Fruit fly (Drosophila melanogaster): ENCODE measurements around the gene Tspo.

The Tspo gene

DNA sequence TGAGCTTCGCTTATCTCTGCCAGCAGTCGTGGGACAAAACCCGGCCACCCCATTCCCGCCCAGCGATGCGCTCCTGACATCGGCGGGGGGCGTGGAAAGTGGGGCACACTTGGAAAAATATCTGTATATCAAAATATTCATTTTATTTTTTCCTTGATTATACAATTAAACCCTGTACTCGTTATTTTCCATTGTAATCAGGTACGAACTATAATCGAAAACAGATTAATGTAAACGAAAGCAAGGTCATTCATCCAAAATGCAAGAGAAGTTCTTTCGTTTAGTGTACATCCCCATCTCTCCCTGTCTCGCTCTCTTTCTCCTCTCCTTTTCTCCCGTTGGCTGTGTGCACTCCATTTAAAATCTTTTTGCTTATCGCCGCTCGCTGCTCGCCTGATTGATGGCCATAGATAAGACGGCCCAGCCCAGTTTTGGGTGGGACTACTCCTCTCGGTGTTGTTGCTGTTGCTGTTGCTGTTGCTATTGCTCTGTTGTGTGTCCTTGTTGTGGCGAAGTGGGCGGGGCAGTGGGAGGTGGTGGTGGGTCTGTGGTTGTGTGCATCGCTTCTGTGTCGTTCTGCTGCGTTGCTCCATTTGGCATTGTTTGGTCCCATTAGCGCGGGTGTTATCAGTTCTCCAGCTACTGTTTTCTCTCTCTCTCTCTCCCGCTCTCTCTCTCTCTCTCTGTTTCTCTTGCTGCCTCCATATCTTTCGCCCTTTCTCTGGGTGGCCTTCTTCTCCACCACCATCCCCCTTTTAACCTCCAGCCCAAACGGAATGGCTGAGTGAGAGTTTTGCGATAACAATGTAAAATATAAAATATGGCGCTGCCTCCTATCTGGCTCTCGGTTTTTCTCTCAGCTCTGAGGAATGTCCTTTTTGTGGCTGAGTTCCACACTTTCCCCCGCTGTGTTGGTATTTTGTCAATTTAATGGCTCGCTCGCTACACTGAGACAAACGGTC, 43.1 kb upstream of the Tspo start (continued):
- TF ChIP-seq CG3995 (GFP tag; optimal IDR thresholded peaks at IDR 0.05) (no peak), HLH4C (GFP tag; IDR thresholded peaks at IDR 0.05; ENCODE audit: partially characterized antibody) (no peak), BEAF-32 (GFP tag; optimal IDR thresholded peaks at IDR 0.05) (no peak), CG11085 (GFP tag; IDR thresholded peaks at IDR 0.05) (peak; percentile 69), CG16815 (GFP tag; optimal IDR thresholded peaks at IDR 0.05) (peak; percentile 62), CG17361 (GFP tag; IDR thresholded peaks at IDR 0.05) (peak; percentile 80), Atf-2 (GFP tag; optimal IDR thresholded peaks at IDR 0.05) (peak; percentile 57), Dek (tag; optimal IDR thresholded peaks at IDR 0.05) (peak; percentile 40), Usf (GFP tag; optimal IDR thresholded peaks at IDR 0.05) (peak; percentile 23), Drgx (GFP tag; IDR thresholded peaks at IDR 0.05) (peak; percentile 61), CG2875 (GFP tag; optimal IDR thresholded peaks at IDR 0.05) (peak; percentile 71), CG8944 (GFP tag; optimal IDR thresholded peaks at IDR 0.05) (peak; percentile 59), CG12744 (GFP tag; optimal IDR thresholded peaks at IDR 0.05) (no peak), CG13123 (GFP tag; optimal IDR thresholded peaks at IDR 0.05) (peak; percentile 33), emc (GFP tag; optimal IDR thresholded peaks at IDR 0.05) (no peak), CG17328 (GFP tag; IDR thresholded peaks at IDR 0.05) (peak; percentile 82), Chrac-16 (GFP tag; optimal IDR thresholded peaks at IDR 0.05) (peak; percentile 78), dati (GFP tag; IDR thresholded peaks at IDR 0.05) (peak; percentile 64), CG18262 (tag; optimal IDR thresholded peaks at IDR 0.05) (peak; percentile 84), CG1024 (GFP tag; IDR thresholded peaks at IDR 0.05) (no peak; the same call in 1 of the 2 replicates), ssp (GFP tag; IDR thresholded peaks at IDR 0.05) (peak; percentile 57), Rx (GFP tag; IDR thresholded peaks at IDR 0.05) (peak; percentile 59), Doc2 (GFP tag; IDR thresholded peaks at IDR 0.05) (peak; percentile 45; the same call in 1 of the 2 replicates), CG17612 (GFP tag; IDR thresholded peaks at IDR 0.05) (no peak), exex (tag; optimal IDR thresholded peaks at IDR 0.05) (no peak), stc (GFP tag; IDR thresholded peaks at IDR 0.05) (peak; percentile 65), tna (GFP tag; IDR thresholded peaks at IDR 0.05; ENCODE audit: partially characterized antibody) (no peak), cas (GFP tag; IDR thresholded peaks at IDR 0.05) (peak; percentile 49; the same call in 1 of the 2 replicates), CG2202 (tag; optimal IDR thresholded peaks at IDR 0.05) (peak; percentile 76), Optix (GFP tag; IDR thresholded peaks at IDR 0.05) (peak; percentile 59; the same call in 1 of the 3 replicates), grau (tag; optimal IDR thresholded peaks at IDR 0.05) (peak; percentile 75), gfzf (GFP tag; optimal IDR thresholded peaks at IDR 0.05) (no peak), Bteb2 (GFP tag; optimal IDR thresholded peaks at IDR 0.05) (peak; percentile 22), CG11504 (tag; optimal IDR thresholded peaks at IDR 0.05) (peak; percentile 84), CG43689 (GFP tag; IDR thresholded peaks at IDR 0.05) (0 out of 2 replicates have a peak, but pooled peaks have one; percentile 9), CG3838 (GFP tag; optimal IDR thresholded peaks at IDR 0.05) (peak; percentile 33), gsb-n (tag; optimal IDR thresholded peaks at IDR 0.05) (peak; percentile 77), CG8089 (GFP tag; optimal IDR thresholded peaks at IDR 0.05) (peak; percentile 61), CG7745 (tag; optimal IDR thresholded peaks at IDR 0.05) (no peak), CG4854 (GFP tag; optimal IDR thresholded peaks at IDR 0.05) (no peak), Dfd (GFP tag; optimal IDR thresholded peaks at IDR 0.05) (no peak), Nf-YB (GFP tag; optimal IDR thresholded peaks at IDR 0.05) (peak; percentile 86), row (GFP tag; IDR thresholded peaks at IDR 0.05) (peak; percentile 88), CG11093 (GFP tag; IDR thresholded peaks at IDR 0.05) (peak; percentile 69; the same call in 1 of the 3 replicates), az2 (GFP tag; optimal IDR thresholded peaks at IDR 0.05) (peak; percentile 80), CG17186 (GFP tag; optimal IDR thresholded peaks at IDR 0.05) (peak; percentile 48), CG1529 (GFP tag; optimal IDR thresholded peaks at IDR 0.05) (peak; percentile 75), crc (GFP tag; optimal IDR thresholded peaks at IDR 0.05) (peak; percentile 62), tgo (GFP tag; IDR thresholded peaks at IDR 0.05) (peak; percentile 62)
